Fruit fly (Drosophila melanogaster) whole organism, embryonic: Measurements from ENCODE around the gene sky.

Experiments used
- Adf1 ChIP-seq: fragments of 200-800 bp; sonication (Bioruptor generic); IDR thresholded peaks from 2 replicates; pipeline ENCODE4 v1.3.6; 2022; ENCODE audit warnings: missing biosample characterization, missing genetic modification characterization
- Antp ChIP-seq: fragments of 200-800 bp; sonication (Bioruptor generic); optimal IDR thresholded peaks from 3 replicates; lab custom pipeline; 2016; ENCODE audit warnings: missing biosample characterization, missing genetic modification characterization
- Bdp1 ChIP-seq: fragments of 200-800 bp; sonication (Bioruptor generic); optimal IDR thresholded peaks from 3 replicates; lab custom pipeline; 2016; ENCODE audit warnings: missing biosample characterization, missing genetic modification characterization
- CG10274 ChIP-seq: fragments of 200-800 bp; sonication (Bioruptor generic); optimal IDR thresholded peaks from 3 replicates; lab custom pipeline; 2017; ENCODE audit warnings: missing biosample characterization, mild to moderate bottlenecking, missing genetic modification characterization
- CG10543 ChIP-seq: fragments of 200-800 bp; sonication (Bioruptor generic); optimal IDR thresholded peaks from 3 replicates; lab custom pipeline; 2017; ENCODE audit warnings: missing biosample characterization, mild to moderate bottlenecking, missing genetic modification characterization, moderate library complexity
- CG11696 ChIP-seq: fragments of 200-800 bp; sonication (Bioruptor generic); IDR thresholded peaks from 2 replicates; pipeline ENCODE4 v1.3.6; 2022; ENCODE audit warnings: missing biosample characterization, missing genetic modification characterization
- CG12104 ChIP-seq: fragments of 200-800 bp; sonication (Bioruptor generic); optimal IDR thresholded peaks from 3 replicates; lab custom pipeline; 2016; ENCODE audit warnings: missing biosample characterization, missing genetic modification characterization
- CG12769 ChIP-seq: fragments of 200-800 bp; sonication (Bioruptor generic); optimal IDR thresholded peaks from 2 replicates; lab custom pipeline; 2019; ENCODE audit warnings: missing biosample characterization, mild to moderate bottlenecking, missing genetic modification characterization, moderate library complexity
- CG15011 ChIP-seq: fragments of 200-800 bp; sonication (Bioruptor generic); optimal IDR thresholded peaks from 3 replicates; lab custom pipeline; 2018; ENCODE audit warnings: missing biosample characterization, mild to moderate bottlenecking, missing genetic modification characterization
- CG15479 ChIP-seq: fragments of 200-800 bp; sonication (Bioruptor generic); optimal IDR thresholded peaks from 3 replicates; lab custom pipeline; 2019; ENCODE audit warnings: missing biosample characterization, mild to moderate bottlenecking, missing genetic modification characterization, moderate library complexity
- CG16863 ChIP-seq: fragments of 200-800 bp; sonication (Bioruptor generic); optimal IDR thresholded peaks from 3 replicates; lab custom pipeline; 2016; ENCODE audit warnings: missing biosample characterization, missing genetic modification characterization
- CG17359 ChIP-seq: fragments of 200-800 bp; sonication (Bioruptor generic); optimal IDR thresholded peaks from 3 replicates; lab custom pipeline; 2018; ENCODE audit warnings: missing biosample characterization, mild to moderate bottlenecking, missing genetic modification characterization, moderate library complexity
- CG18476 ChIP-seq: fragments of 200-800 bp; sonication (Bioruptor generic); optimal IDR thresholded peaks from 2 replicates; lab custom pipeline; 2016; ENCODE audit warnings: missing biosample characterization, mild to moderate bottlenecking, missing genetic modification characterization
- CG30020 ChIP-seq: fragments of 200-800 bp; optimal IDR thresholded peaks from 2 replicates; lab custom pipeline; 2019; ENCODE audit warnings: missing biosample characterization, mild to moderate bottlenecking, missing genetic modification characterization, moderate library complexity
- CG31365 ChIP-seq: fragments of 200-800 bp; sonication (Bioruptor generic); optimal IDR thresholded peaks from 2 replicates; lab custom pipeline; 2018; ENCODE audit warnings: missing biosample characterization, mild to moderate bottlenecking, missing genetic modification characterization
- CG34422 ChIP-seq: fragments of 200-800 bp; sonication (Bioruptor generic); IDR thresholded peaks from 3 replicates; pipeline ENCODE4 v1.3.6; 2022; ENCODE audit warnings: missing biosample characterization, missing genetic modification characterization
- CG4328 ChIP-seq: fragments of 200-800 bp; sonication (Bioruptor generic); optimal IDR thresholded peaks from 3 replicates; lab custom pipeline; 2017; ENCODE audit warnings: missing biosample characterization, missing genetic modification reagents, missing genetic modification characterization
- CG6765 ChIP-seq: fragments of 200-800 bp; sonication (Bioruptor generic); optimal IDR thresholded peaks from 3 replicates; lab custom pipeline; 2017; ENCODE audit warnings: missing biosample characterization, mild to moderate bottlenecking, missing genetic modification characterization
- CG7372 ChIP-seq: fragments of 200-800 bp; sonication (Bioruptor generic); IDR thresholded peaks from 2 replicates; pipeline ENCODE4 v1.3.6; 2022; ENCODE audit warnings: missing biosample characterization, missing genetic modification characterization
- CG9876 ChIP-seq: fragments of 200-800 bp; sonication (Bioruptor generic); optimal IDR thresholded peaks from 2 replicates; lab custom pipeline; 2016; ENCODE audit warnings: missing biosample characterization, missing genetic modification characterization
- CkIIα-i1 ChIP-seq: fragments of 200-800 bp; sonication (Bioruptor generic); IDR thresholded peaks from 2 replicates; pipeline ENCODE4 v1.3.6; 2022; ENCODE audit warnings: missing biosample characterization, missing genetic modification characterization
- D19A ChIP-seq: fragments of 200-800 bp; optimal IDR thresholded peaks from 3 replicates; lab custom pipeline; 2019; ENCODE audit warnings: missing biosample characterization, mild to moderate bottlenecking, missing genetic modification characterization, moderate library complexity
- Dek ChIP-seq: fragments of 200-800 bp; sonication (Bioruptor generic); optimal IDR thresholded peaks from 3 replicates; lab custom pipeline; 2019; ENCODE audit warnings: missing biosample characterization, mild to moderate bottlenecking, missing genetic modification characterization, moderate library complexity
- E2f2 ChIP-seq: fragments of 200-800 bp; sonication (Bioruptor generic); IDR thresholded peaks from 2 replicates; pipeline ENCODE4 v1.3.6; 2022; ENCODE audit warnings: missing biosample characterization, missing genetic modification characterization
- HmgD ChIP-seq: fragments of 200-800 bp; sonication (Bioruptor generic); optimal IDR thresholded peaks from 3 replicates; lab custom pipeline; 2016; ENCODE audit warnings: missing biosample characterization, missing genetic modification characterization
- HmgZ ChIP-seq: fragments of 200-800 bp; sonication (Bioruptor generic); optimal IDR thresholded peaks from 2 replicates; lab custom pipeline; 2018; ENCODE audit warnings: missing biosample characterization, mild to moderate bottlenecking, missing genetic modification characterization
- Lim3 ChIP-seq: fragments of 200-800 bp; sonication (Bioruptor generic); IDR thresholded peaks from 2 replicates; pipeline ENCODE4 v1.3.6; 2022; ENCODE audit warnings: missing biosample characterization, missing genetic modification characterization
- MTF-1 ChIP-seq: fragments of 200-800 bp; sonication (Bioruptor generic); optimal IDR thresholded peaks from 2 replicates; lab custom pipeline; 2018; ENCODE audit warnings: missing biosample characterization, mild to moderate bottlenecking, missing genetic modification characterization, borderline replicate concordance
- Max ChIP-seq: fragments of 200-800 bp; sonication (Bioruptor generic); optimal IDR thresholded peaks from 2 replicates; lab custom pipeline; 2016; ENCODE audit warnings: missing biosample characterization, mild to moderate bottlenecking, missing genetic modification characterization
- Neu2 ChIP-seq: fragments of 200-800 bp; sonication (Bioruptor generic); optimal IDR thresholded peaks from 3 replicates; lab custom pipeline; 2016; ENCODE audit warnings: missing biosample characterization, missing genetic modification characterization, borderline replicate concordance
- NfI ChIP-seq: fragments of 200-800 bp; sonication (Bioruptor generic); optimal IDR thresholded peaks from 3 replicates; lab custom pipeline; 2018; ENCODE audit warnings: missing biosample characterization, mild to moderate bottlenecking, missing genetic modification characterization, moderate library complexity
- Oaz ChIP-seq: fragments of 200-800 bp; sonication (Bioruptor generic); IDR thresholded peaks from 2 replicates; pipeline ENCODE4 v1.3.6; 2022; ENCODE audit warnings: missing biosample characterization, missing genetic modification characterization
- Poxn ChIP-seq: fragments of 200-800 bp; sonication (Bioruptor generic); IDR thresholded peaks from 2 replicates; pipeline ENCODE4 v1.3.6; 2022; ENCODE audit warnings: missing biosample characterization, missing genetic modification characterization
- ab ChIP-seq: fragments of 200-800 bp; sonication (Bioruptor generic); optimal IDR thresholded peaks from 2 replicates; lab custom pipeline; 2016; ENCODE audit warnings: missing biosample characterization, missing genetic modification characterization
- croc ChIP-seq: fragments of 200-800 bp; sonication (Bioruptor generic); conservative IDR thresholded peaks from 3 replicates; pipeline ENCODE4 v1.3.6; 2022; ENCODE audit warnings: missing biosample characterization, missing genetic modification characterization
- cwo ChIP-seq: fragments of 200-800 bp; sonication (Bioruptor generic); optimal IDR thresholded peaks from 3 replicates; lab custom pipeline; 2017; ENCODE audit warnings: missing biosample characterization, missing genetic modification characterization, mild to moderate bottlenecking, moderate library complexity, missing genetic modification reagents
- en ChIP-seq: fragments of 200-800 bp; sonication (Bioruptor generic); optimal IDR thresholded peaks from 2 replicates; lab custom pipeline; 2016; ENCODE audit warnings: missing biosample characterization, missing genetic modification characterization
- fd64A ChIP-seq: fragments of 200-800 bp; sonication (Bioruptor generic); optimal IDR thresholded peaks from 3 replicates; lab custom pipeline; 2018; ENCODE audit warnings: missing biosample characterization, mild to moderate bottlenecking, missing genetic modification characterization
- gfzf ChIP-seq: fragments of 200-800 bp; sonication (Bioruptor generic); optimal IDR thresholded peaks from 2 replicates; lab custom pipeline; 2016; ENCODE audit warnings: missing biosample characterization, mild to moderate bottlenecking, missing genetic modification characterization, moderate library complexity
- hth ChIP-seq: fragments of >200 bp; optimal IDR thresholded peaks from 2 replicates; lab custom pipeline; 2017; ENCODE audit warnings: inconsistent platforms
- inv ChIP-seq: fragments of 200-800 bp; sonication (Bioruptor generic); IDR thresholded peaks from 2 replicates; pipeline ENCODE4 v1.3.6; 2022; ENCODE audit warnings: missing biosample characterization, missing genetic modification characterization; ENCODE audit not compliant: partially characterized antibody
- lab ChIP-seq: fragments of 200-800 bp; sonication (Bioruptor generic); optimal IDR thresholded peaks from 3 replicates; lab custom pipeline; 2017; ENCODE audit warnings: missing biosample characterization, missing genetic modification characterization, mild to moderate bottlenecking, moderate library complexity, missing genetic modification reagents
- lov ChIP-seq, 2 experiments: fragments of 200-800 bp in 1 of 2; fragments of >200 bp in 1 of 2; sonication (Bioruptor generic) in 1 of 2; IDR thresholded peaks in 1 of 2; optimal IDR thresholded peaks in 1 of 2; 2 replicates in 1 of 2; 3 replicates in 1 of 2; pipeline versions ENCODE4 v1.3.6 to Lab custom; 2017 to 2022; ENCODE audit warnings: missing biosample characterization in 1 of 2, missing genetic modification characterization in 1 of 2
- odd ChIP-seq: fragments of 200-800 bp; sonication (Bioruptor generic); optimal IDR thresholded peaks from 2 replicates; lab custom pipeline; 2017; ENCODE audit warnings: missing biosample characterization, mild to moderate bottlenecking, missing genetic modification characterization
- p53 ChIP-seq: fragments of 200-800 bp; sonication (Bioruptor generic); optimal IDR thresholded peaks from 2 replicates; lab custom pipeline; 2016; ENCODE audit warnings: missing biosample characterization, missing genetic modification characterization
- psq ChIP-seq: fragments of 200-800 bp; sonication (Bioruptor generic); optimal IDR thresholded peaks from 2 replicates; lab custom pipeline; 2017; ENCODE audit warnings: missing biosample characterization, missing genetic modification characterization
- sob ChIP-seq: fragments of 200-800 bp; sonication (Bioruptor generic); IDR thresholded peaks from 2 replicates; pipeline ENCODE4 v1.3.6; 2022; ENCODE audit warnings: missing biosample characterization, missing genetic modification characterization
- ssp ChIP-seq: fragments of 200-800 bp; sonication (Bioruptor generic); IDR thresholded peaks from 2 replicates; pipeline ENCODE4 v1.3.6; 2022; ENCODE audit warnings: missing biosample characterization, missing genetic modification characterization
- tap ChIP-seq: fragments of 200-800 bp; optimal IDR thresholded peaks from 3 replicates; lab custom pipeline; 2019; ENCODE audit warnings: missing biosample characterization, mild to moderate bottlenecking, missing genetic modification characterization, moderate library complexity
- unc-4 ChIP-seq: fragments of 200-800 bp; sonication (Bioruptor generic); IDR thresholded peaks from 2 replicates; pipeline ENCODE4 v1.3.6; 2022; ENCODE audit warnings: missing biosample characterization, missing genetic modification characterization; ENCODE audit not compliant: partially characterized antibody
- wek ChIP-seq: fragments of 200-800 bp; sonication (Bioruptor generic); optimal IDR thresholded peaks from 3 replicates; lab custom pipeline; 2018; ENCODE audit warnings: missing biosample characterization, mild to moderate bottlenecking, missing genetic modification characterization, moderate library complexity
- yki ChIP-seq: fragments of >200 bp; optimal IDR thresholded peaks from 3 replicates; lab custom pipeline; 2018

The sky gene

DNA sequence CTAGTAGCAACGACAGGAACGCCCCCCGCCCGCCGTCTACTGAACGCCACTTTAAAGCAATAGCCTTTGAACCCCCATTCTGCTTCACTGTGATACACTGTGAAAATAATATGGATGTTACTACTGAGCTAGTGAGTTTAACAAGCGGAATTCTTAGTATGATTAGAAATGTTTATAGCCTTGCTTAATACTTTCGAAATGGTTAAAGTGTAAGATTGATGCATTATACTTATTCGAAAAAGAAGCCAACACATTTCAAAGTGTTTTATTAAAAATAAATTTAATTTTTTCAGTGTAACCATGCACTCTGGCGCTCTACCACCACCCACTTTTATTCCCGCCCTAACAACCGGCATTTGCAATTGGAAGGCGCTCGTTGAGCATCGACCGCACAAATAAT, 25.6 kb upstream of the sky start (continued):
- TF ChIP-seq lab (GFP tag; lab: Kevin White, UChicago) (peak; percentile 11), Antp (no peak), odd (GFP tag; lab: Kevin White, UChicago) (no peak), CG31365 (tag; lab: Kevin White, UChicago) (no peak), hth (lab: Kevin White, UChicago) (no peak), CG10543 (GFP tag; lab: Kevin White, UChicago) (no peak), sob (GFP tag; lab: Robert Waterston, UW) (no peak), Max (GFP tag; lab: Kevin White, UChicago) (no peak), CG4328 (GFP tag; lab: Kevin White, UChicago) (no peak), cwo (GFP tag; lab: Kevin White, UChicago) (peak; percentile 10), yki (lab: Kevin White, UChicago) (no peak), Bdp1 (no peak), CG16863 (peak; percentile 30), CG10274 (GFP tag; lab: Kevin White, UChicago) (no peak), CG9876 (GFP tag; lab: Kevin White, UChicago) (no peak), croc (GFP tag; lab: Robert Waterston, UW) (peak; percentile 46), wek (no peak), CG17359 (peak; percentile 39), NfI (peak; percentile 9), Dek (tag; lab: Kevin White, UChicago) (no peak), Lim3 (GFP tag; lab: Robert Waterston, UW) (no peak), CG34422 (GFP tag; lab: Robert Waterston, UW) (peak; percentile 25; the same call in 1 of the 3 replicates), Poxn (GFP tag; lab: Robert Waterston, UW) (no peak), CG30020 (tag; lab: Kevin White, UChicago) (no peak), Oaz (no peak), CG7372 (no peak), CG11696 (0 out of 2 replicates have a peak, but pooled peaks have one; percentile 20), HmgD (GFP tag; lab: Kevin White, UChicago) (no peak), CkIIα-i1 (no peak), gfzf (GFP tag; lab: Kevin White, UChicago) (no peak), HmgZ (tag; lab: Kevin White, UChicago) (no peak), fd64A (GFP tag; lab: Kevin White, UChicago) (no peak), en (no peak), ab (GFP tag; lab: Kevin White, UChicago) (no peak), Adf1 (GFP tag; lab: Robert Waterston, UW) (no peak), MTF-1 (GFP tag; lab: Kevin White, UChicago) (no peak), psq (no peak), inv (no peak), tap (tag; lab: Kevin White, UChicago) (peak; percentile 7), Neu2 (GFP tag; lab: Kevin White, UChicago) (no peak), p53 (GFP tag; lab: Kevin White, UChicago) (no peak), CG18476 (no peak), CG15011 (GFP tag; lab: Kevin White, UChicago) (no peak), E2f2 (no peak), unc-4 (GFP tag; lab: Robert Waterston, UW) (no peak), CG15479 (GFP tag; lab: Kevin White, UChicago) (no peak), CG12769 (tag; lab: Kevin White, UChicago) (no peak), D19A (tag; lab: Kevin White, UChicago) (peak; percentile 38), CG6765 (GFP tag; lab: Kevin White, UChicago) (no peak), lov (optimal IDR thresholded peaks at IDR 0.05; lab: Kevin White, UChicago) (no peak), lov (GFP tag; IDR thresholded peaks at IDR 0.05; lab: Robert Waterston, UW) (no peak), ssp (no peak; the same call in 1 of the 2 replicates), CG12104 (GFP tag; lab: Kevin White, UChicago) (no peak)
